Fruit fly (Drosophila melanogaster): ENCODE results near the gene Ir68a.
A peak's percentile ranks its signal among the peaks of the same experiment; 100 is the strongest.

Ir68a gene

DNA sequence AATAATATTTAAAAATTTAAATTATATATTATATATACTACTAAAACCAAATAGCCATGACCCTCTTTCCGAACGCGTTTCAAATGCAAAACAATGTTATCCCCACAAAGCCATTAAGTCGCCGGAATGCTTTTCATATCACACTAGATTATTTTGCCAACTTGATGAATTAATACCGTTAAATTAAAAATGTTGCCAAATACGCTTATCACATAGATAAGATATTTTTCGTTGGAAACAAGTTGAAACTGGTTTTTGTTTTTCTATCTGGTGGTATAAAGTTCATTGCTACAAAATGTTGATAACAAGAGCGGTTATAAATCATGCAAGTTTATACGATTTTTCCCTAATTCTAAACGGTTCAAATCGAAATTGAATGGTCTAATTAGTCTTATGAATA is 2.5 kb downstream of the Ir68a start (continued):
- TF ChIP-seq CG4404 (GFP tag; IDR thresholded peaks at IDR 0.05) (no peak), CG8290 (GFP tag; optimal IDR thresholded peaks at IDR 0.05) (no peak), CG8290 (tag; optimal IDR thresholded peaks at IDR 0.05) (no peak), CHES-1-like (GFP tag; optimal IDR thresholded peaks at IDR 0.05) (no peak), CG17802 (tag; optimal IDR thresholded peaks at IDR 0.05) (no peak), emc (GFP tag; optimal IDR thresholded peaks at IDR 0.05) (no peak), Hmr (GFP tag; optimal IDR thresholded peaks at IDR 0.05) (no peak), Atf3 (GFP tag; optimal IDR thresholded peaks at IDR 0.05) (no peak), tna (GFP tag; IDR thresholded peaks at IDR 0.05; ENCODE audit: partially characterized antibody) (no peak), jing (GFP tag; optimal IDR thresholded peaks at IDR 0.05) (no peak), CkIIα-i1 (GFP tag; IDR thresholded peaks at IDR 0.05) (no peak), CG1529 (GFP tag; optimal IDR thresholded peaks at IDR 0.05) (no peak), CG13123 (GFP tag; optimal IDR thresholded peaks at IDR 0.05) (no peak), CG11247 (GFP tag; IDR thresholded peaks at IDR 0.05) (no peak), Stat92E (GFP tag; optimal IDR thresholded peaks at IDR 0.05) (no peak), ems (GFP tag; optimal IDR thresholded peaks at IDR 0.05) (no peak), CG18262 (tag; optimal IDR thresholded peaks at IDR 0.05) (no peak), zen (tag; optimal IDR thresholded peaks at IDR 0.05) (no peak), nerfin-1 (tag; optimal IDR thresholded peaks at IDR 0.05) (no peak), TFAM (GFP tag; optimal IDR thresholded peaks at IDR 0.05) (no peak), fu2 (GFP tag; optimal IDR thresholded peaks at IDR 0.05) (no peak)

DNA sequence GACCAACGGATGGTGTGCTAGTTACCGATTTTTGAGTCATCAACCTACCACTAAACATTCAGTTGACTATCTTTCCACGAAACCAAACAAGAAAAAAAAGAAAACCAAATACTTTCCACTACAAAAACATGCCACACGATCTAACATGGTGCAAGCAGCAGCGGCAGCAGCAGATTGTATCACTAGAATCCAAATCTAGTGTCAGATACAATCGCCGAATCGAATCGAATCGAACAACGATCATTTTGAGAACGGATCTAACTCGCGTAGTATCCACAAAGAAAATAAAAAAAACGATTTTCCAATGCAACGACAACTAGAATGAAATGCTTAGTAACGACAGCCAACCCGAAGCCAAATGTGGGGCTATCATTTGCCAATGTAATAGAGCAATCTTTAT is 8.3 kb downstream of the Ir68a start:
- TF ChIP-seq Stat92E (GFP tag; optimal IDR thresholded peaks at IDR 0.05), result peak in 1 of 3 experiments; percentile 14
- TF ChIP-seq Ssrp (tag; optimal IDR thresholded peaks at IDR 0.05), result no peak
- no peak for TF ChIP-seq CG11085 (GFP tag; IDR thresholded peaks at IDR 0.05)
- peak; percentile 94 for TF ChIP-seq grn (GFP tag; optimal IDR thresholded peaks at IDR 0.05)
- TF ChIP-seq trh (GFP tag; optimal IDR thresholded peaks at IDR 0.05), result no peak
- no peak for TF ChIP-seq CG17359 (tag; optimal IDR thresholded peaks at IDR 0.05)
- no peak for TF ChIP-seq CG2875 (GFP tag; optimal IDR thresholded peaks at IDR 0.05)
- no peak for TF ChIP-seq seq (GFP tag; IDR thresholded peaks at IDR 0.05)
- TF ChIP-seq lmd (GFP tag; IDR thresholded peaks at IDR 0.05), result no peak
- no peak for TF ChIP-seq pzg (GFP tag; optimal IDR thresholded peaks at IDR 0.05)
- TF ChIP-seq onecut (GFP tag; IDR thresholded peaks at IDR 0.05), result no peak
- TF ChIP-seq CG11398 (GFP tag; optimal IDR thresholded peaks at IDR 0.05), result no peak
- TF ChIP-seq nom (GFP tag; optimal IDR thresholded peaks at IDR 0.05), result no peak
- no peak for TF ChIP-seq Dek (tag; optimal IDR thresholded peaks at IDR 0.05)
- no peak for TF ChIP-seq fru (optimal IDR thresholded peaks at IDR 0.05)

DNA sequence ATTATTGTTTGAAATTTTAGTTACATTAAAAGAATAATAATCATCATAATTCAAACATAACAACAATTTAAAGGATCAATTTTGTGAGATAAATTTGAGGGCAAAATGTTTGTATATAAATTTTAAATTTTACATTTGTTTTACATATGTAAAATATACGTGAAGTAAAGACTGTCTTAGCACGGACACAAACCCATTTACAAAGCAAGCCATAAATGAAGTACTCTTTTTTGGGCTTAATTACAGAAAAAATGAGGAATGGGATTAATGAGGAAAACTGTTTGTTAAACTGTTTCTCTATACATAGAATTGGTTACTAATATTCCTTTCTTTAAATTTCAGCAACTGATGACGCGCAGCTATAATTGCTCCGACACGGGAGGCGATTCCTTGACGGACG is 11.4 kb downstream of the Ir68a start:
- no peak for TF ChIP-seq eve (GFP tag; optimal IDR thresholded peaks at IDR 0.05)
- TF ChIP-seq pita (GFP tag; optimal IDR thresholded peaks at IDR 0.05), result peak; percentile 43
- no peak for TF ChIP-seq CG16863 (GFP tag; optimal IDR thresholded peaks at IDR 0.05)
- peak; percentile 50; the same call in 1 of the 2 replicates for TF ChIP-seq amos (GFP tag; IDR thresholded peaks at IDR 0.05; ENCODE audit: partially characterized antibody)
- TF ChIP-seq Rfx (GFP tag; IDR thresholded peaks at IDR 0.05), result no peak
- peak; percentile 25 for TF ChIP-seq zen (tag; optimal IDR thresholded peaks at IDR 0.05)
- peak; percentile 42; the same call in 1 of the 3 replicates for TF ChIP-seq CG14860 (GFP tag; IDR thresholded peaks at IDR 0.05; ENCODE audit: partially characterized antibody)
- TF ChIP-seq CG7745 (tag; optimal IDR thresholded peaks at IDR 0.05), result peak; percentile 100
- TF ChIP-seq Bgb (GFP tag; IDR thresholded peaks at IDR 0.05; ENCODE audit: partially characterized antibody), result peak; percentile 48
- peak; percentile 38 for TF ChIP-seq stwl (tag; optimal IDR thresholded peaks at IDR 0.05)
- no peak for TF ChIP-seq E2f2 (GFP tag; IDR thresholded peaks at IDR 0.05)
- TF ChIP-seq Pdp1 (GFP tag; optimal IDR thresholded peaks at IDR 0.05), result no peak
- peak; percentile 68 for TF ChIP-seq CTCF (GFP tag; optimal IDR thresholded peaks at IDR 0.05)

Data from whole organism, embryonic.